Worm (Caenorhabditis elegans) whole organism, late embryonic: ENCODE data around the gene B0403.3.
A peak's percentile ranks its signal among the peaks of the same experiment; 100 is the strongest.

ENCODE experiments used
- Y22D7AL.16 ChIP-seq: sonication (generic microtip); optimal IDR thresholded peaks from 2 replicates; lab custom pipeline; 2016; ENCODE audit warnings: missing genetic modification characterization, missing compliant biosample characterization
- ama-1 ChIP-seq: fragments of 150-350 bp; optimal IDR thresholded peaks from 2 replicates; lab custom pipeline; 2014
- ceh-14 ChIP-seq: sonication (generic microtip); optimal IDR thresholded peaks from 2 replicates; lab custom pipeline; 2016; ENCODE audit warnings: missing genotype, missing genetic modification characterization, missing compliant biosample characterization
- ceh-18 ChIP-seq: sonication (generic microtip); optimal IDR thresholded peaks from 2 replicates; lab custom pipeline; 2016; ENCODE audit warnings: missing genetic modification characterization, missing compliant biosample characterization
- ceh-31 ChIP-seq: sonication (generic microtip); optimal IDR thresholded peaks from 2 replicates; lab custom pipeline; 2016; ENCODE audit warnings: missing genetic modification characterization, missing compliant biosample characterization
- ceh-34 ChIP-seq: sonication (generic microtip); optimal IDR thresholded peaks from 2 replicates; lab custom pipeline; 2016; ENCODE audit warnings: mild to moderate bottlenecking, missing genetic modification characterization, missing compliant biosample characterization
- ceh-9 ChIP-seq: sonication (generic microtip); optimal IDR thresholded peaks from 2 replicates; lab custom pipeline; 2016; ENCODE audit warnings: mild to moderate bottlenecking, missing genetic modification characterization, inconsistent platforms, missing compliant biosample characterization
- dve-1 ChIP-seq: sonication (generic microtip); optimal IDR thresholded peaks from 2 replicates; lab custom pipeline; 2017; ENCODE audit warnings: antibody characterized with exemption, mild to moderate bottlenecking, missing genetic modification characterization, missing compliant biosample characterization
- elt-2 ChIP-seq: sonication (generic microtip); optimal IDR thresholded peaks from 2 replicates; lab custom pipeline; 2016; ENCODE audit warnings: missing genetic modification reagents, missing genetic modification characterization, missing compliant biosample characterization
- ets-4 ChIP-seq: sonication (generic microtip); optimal IDR thresholded peaks from 2 replicates; lab custom pipeline; 2016; ENCODE audit warnings: missing genetic modification characterization, missing compliant biosample characterization
- fax-1 ChIP-seq: sonication (generic microtip); optimal IDR thresholded peaks from 2 replicates; lab custom pipeline; 2016; ENCODE audit warnings: missing genotype, missing genetic modification characterization, missing compliant biosample characterization
- fkh-6 ChIP-seq: sonication (generic microtip); optimal IDR thresholded peaks from 2 replicates; lab custom pipeline; 2016; ENCODE audit warnings: missing genetic modification characterization, missing compliant biosample characterization
- gmeb-2 ChIP-seq: sonication (generic microtip); optimal IDR thresholded peaks from 2 replicates; lab custom pipeline; 2016; ENCODE audit warnings: missing genetic modification characterization, inconsistent platforms, missing compliant biosample characterization
- hlh-30 ChIP-seq: sonication (generic microtip); optimal IDR thresholded peaks from 2 replicates; lab custom pipeline; 2017; ENCODE audit warnings: antibody characterized with exemption, missing genetic modification characterization, missing compliant biosample characterization; ENCODE audit not compliant: insufficient read depth
- hlh-8 ChIP-seq: sonication (generic microtip); optimal IDR thresholded peaks from 2 replicates; lab custom pipeline; 2016; ENCODE audit warnings: missing genotype, missing genetic modification characterization, missing compliant biosample characterization
- madf-2 ChIP-seq: sonication (generic microtip); optimal IDR thresholded peaks from 2 replicates; lab custom pipeline; 2017; ENCODE audit warnings: missing genetic modification characterization, missing compliant biosample characterization
- mec-3 ChIP-seq: sonication (generic microtip); optimal IDR thresholded peaks from 2 replicates; lab custom pipeline; 2016; ENCODE audit warnings: borderline replicate concordance, missing genetic modification characterization, missing compliant biosample characterization
- pag-3 ChIP-seq: sonication (generic microtip); optimal IDR thresholded peaks from 2 replicates; lab custom pipeline; 2016; ENCODE audit warnings: missing compliant biosample characterization, missing genetic modification characterization, borderline replicate concordance
- pha-2 ChIP-seq: sonication (generic microtip); optimal IDR thresholded peaks from 2 replicates; lab custom pipeline; 2017; ENCODE audit warnings: mild to moderate bottlenecking, missing genetic modification characterization, missing compliant biosample characterization
- sox-2 ChIP-seq: fragments of 200-800 bp; sonication (Bioruptor generic); IDR thresholded peaks from 2 replicates; pipeline ENCODE4 v1.3.6; 2022; ENCODE audit warnings: missing genetic modification reagents, missing genetic modification characterization, missing compliant biosample characterization
- sox-4 ChIP-seq: sonication (generic microtip); optimal IDR thresholded peaks from 2 replicates; lab custom pipeline; 2017; ENCODE audit warnings: mild to moderate bottlenecking, missing genetic modification characterization, inconsistent platforms, missing compliant biosample characterization
- ttx-3 ChIP-seq: sonication (generic microtip); optimal IDR thresholded peaks from 2 replicates; lab custom pipeline; 2016; ENCODE audit warnings: missing genetic modification reagents, missing genetic modification characterization, missing compliant biosample characterization
- unc-3 ChIP-seq, 2 experiments: fragments of 200-800 bp in 1 of 2; sonication (Bioruptor generic) in 1 of 2; sonication (generic microtip) in 1 of 2; conservative IDR thresholded peaks in 1 of 2; optimal IDR thresholded peaks in 1 of 2; 2 replicates each; pipeline versions ENCODE4 v1.3.6 to Lab custom; 2016 to 2022; ENCODE audit warnings: missing compliant biosample characterization in 2 of 2, missing genetic modification characterization in 2 of 2, missing genetic modification reagents in 1 of 2
- unc-42 ChIP-seq: sonication (generic microtip); optimal IDR thresholded peaks from 2 replicates; lab custom pipeline; 2016; ENCODE audit warnings: missing genotype, missing genetic modification characterization, missing compliant biosample characterization
- unc-55 ChIP-seq: sonication (generic microtip); optimal IDR thresholded peaks from 2 replicates; lab custom pipeline; 2017; ENCODE audit warnings: missing biosample characterization, missing genetic modification reagents, missing genetic modification characterization
- unc-86 ChIP-seq: sonication (generic microtip); optimal IDR thresholded peaks from 2 replicates; lab custom pipeline; 2016; ENCODE audit warnings: missing genetic modification characterization, missing compliant biosample characterization

The B0403.3 gene

DNA sequence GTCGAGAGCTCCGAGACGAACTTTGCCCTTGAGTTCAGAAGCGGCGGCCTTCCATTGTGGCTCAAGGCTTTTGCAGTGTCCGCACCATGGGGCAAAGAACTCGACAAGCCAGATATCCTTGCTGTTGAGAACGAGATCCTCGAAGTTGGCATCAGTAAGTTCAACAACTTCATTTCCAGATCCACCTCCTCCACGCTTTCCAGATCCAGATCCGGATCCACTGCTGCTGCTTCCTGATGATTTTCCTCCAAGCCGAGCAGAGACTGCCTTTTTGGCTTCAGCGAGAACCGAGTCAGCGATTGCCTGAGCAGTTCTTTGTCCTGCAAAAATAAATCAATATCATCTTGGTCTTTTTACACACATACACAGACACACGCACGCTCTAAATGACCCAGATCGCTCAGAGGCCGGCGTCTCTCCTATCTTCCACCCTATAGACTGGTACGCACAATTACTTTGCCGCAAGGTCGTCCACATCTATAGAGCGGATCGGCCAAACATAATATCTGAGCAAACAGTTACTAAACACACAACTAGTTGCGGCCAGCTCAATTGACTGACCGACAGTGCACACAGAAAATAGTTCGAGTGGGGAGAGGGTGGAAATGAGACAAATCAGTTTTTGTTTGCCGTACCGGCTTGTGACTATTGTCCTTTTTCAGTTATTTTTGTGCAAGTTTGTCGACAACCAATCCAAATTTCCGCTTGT, 4.3 kb upstream of the B0403.3 start:
- TF ChIP-seq sox-2, result no peak
- peak; percentile 39 for TF ChIP-seq pha-2 (tag; lab: Kevin White, UChicago)
- no peak for TF ChIP-seq ets-4 (tag; lab: Kevin White, UChicago)

ce11 chrX:7066003-7066402, 2.9 kb upstream of the B0403.3 start:
- TF ChIP-seq mec-3 (tag; lab: Kevin White, UChicago), result no peak

DNA sequence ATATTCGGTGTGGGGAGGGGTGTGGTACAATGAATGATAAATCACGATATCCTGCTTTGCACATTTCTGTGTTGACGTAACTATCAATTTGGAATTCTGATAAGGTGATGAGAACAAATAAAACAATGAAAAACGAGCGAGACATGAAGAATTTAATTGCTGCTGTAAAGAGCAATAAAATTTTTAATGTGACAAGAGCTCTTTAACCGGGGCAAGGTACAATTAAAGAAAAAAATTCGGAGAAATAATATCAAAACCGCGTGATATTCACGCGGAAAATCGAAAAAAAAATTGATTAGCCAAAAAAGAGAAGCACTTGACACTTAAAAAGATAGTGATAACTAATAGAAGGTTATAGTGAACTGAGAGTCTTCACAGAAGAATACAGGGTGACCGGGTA, 1.9 kb downstream of the B0403.3 start:
- TF ChIP-seq ceh-18 (tag; lab: Kevin White, UChicago), result no peak
- TF ChIP-seq pag-3 (tag; lab: Kevin White, UChicago), result no peak

DNA sequence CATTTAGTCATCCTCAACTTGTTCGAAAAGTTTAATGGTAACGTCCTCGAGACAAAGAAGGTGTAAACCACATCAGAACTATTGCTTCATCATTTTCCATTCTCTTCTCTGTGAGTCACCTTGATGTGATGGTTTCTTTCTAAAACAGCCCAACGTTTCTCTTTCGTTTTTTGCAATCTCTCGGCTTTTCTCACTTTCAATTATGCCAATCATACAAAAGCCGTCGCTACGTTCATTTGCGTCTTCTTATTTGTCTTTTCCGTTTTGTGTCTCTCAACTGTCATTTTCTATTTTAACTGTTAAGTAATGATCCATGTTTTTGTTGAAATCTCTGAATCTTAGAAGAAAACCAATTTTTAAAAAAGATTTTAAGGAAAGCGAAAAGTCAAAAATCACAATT, 5.8 kb downstream of the B0403.3 start, which contains the start of gene B0403.5:
B0403.5 (plus strand) TSS at position 368 of the 400 bp plus-strand sequence.
- no peak for TF ChIP-seq hlh-8 (tag; lab: Kevin White, UChicago)

DNA sequence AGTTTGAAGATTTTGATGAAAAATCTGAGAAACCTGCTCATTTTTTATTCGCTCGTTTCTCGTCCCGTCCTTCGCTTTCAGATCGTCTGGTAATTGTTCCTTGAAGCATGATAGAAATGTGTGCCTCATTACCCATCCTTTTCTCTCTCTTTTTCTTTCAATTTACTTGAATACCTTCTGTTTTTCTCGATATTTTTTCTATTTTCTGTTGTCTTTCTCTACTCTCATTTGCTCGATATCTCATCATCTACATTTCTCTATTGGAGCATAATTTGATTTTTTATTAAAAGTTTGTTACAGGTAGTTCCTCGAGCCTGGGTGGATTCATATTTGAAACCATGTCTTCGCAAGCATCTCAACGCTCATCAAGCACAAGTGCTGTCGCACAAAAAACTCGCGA, 12.8 kb downstream of the B0403.3 start, which contains the start of gene ubc-17:
ubc-17 (plus strand) TSS at position 301 of the 400 bp plus-strand sequence.
- TF ChIP-seq mec-3 (tag; lab: Kevin White, UChicago), result no peak
- TF ChIP-seq ceh-14 (tag; lab: Kevin White, UChicago), result no peak
- no peak for TF ChIP-seq unc-3 (GFP tag; conservative IDR thresholded peaks at IDR 0.05; lab: Robert Waterston, UW)
- no peak for TF ChIP-seq unc-3 (tag; optimal IDR thresholded peaks at IDR 0.05; lab: Kevin White, UChicago)
- no peak for TF ChIP-seq unc-42 (tag; lab: Kevin White, UChicago)
- no peak for TF ChIP-seq Y22D7AL.16
- TF ChIP-seq ama-1 (lab: Kevin White, UChicago), result no peak
- no peak for TF ChIP-seq fkh-6 (tag; lab: Kevin White, UChicago)
- no peak for TF ChIP-seq sox-2
- no peak for TF ChIP-seq madf-2 (tag; lab: Kevin White, UChicago)
- TF ChIP-seq unc-86 (tag; lab: Kevin White, UChicago), result no peak
- TF ChIP-seq hlh-8 (tag; lab: Kevin White, UChicago), result no peak
- no peak for TF ChIP-seq ttx-3 (tag; lab: Kevin White, UChicago)
- TF ChIP-seq fax-1 (tag; lab: Kevin White, UChicago), result no peak
- TF ChIP-seq gmeb-2 (tag; lab: Kevin White, UChicago), result no peak
- TF ChIP-seq, all 69 proteins: peak for 0

DNA sequence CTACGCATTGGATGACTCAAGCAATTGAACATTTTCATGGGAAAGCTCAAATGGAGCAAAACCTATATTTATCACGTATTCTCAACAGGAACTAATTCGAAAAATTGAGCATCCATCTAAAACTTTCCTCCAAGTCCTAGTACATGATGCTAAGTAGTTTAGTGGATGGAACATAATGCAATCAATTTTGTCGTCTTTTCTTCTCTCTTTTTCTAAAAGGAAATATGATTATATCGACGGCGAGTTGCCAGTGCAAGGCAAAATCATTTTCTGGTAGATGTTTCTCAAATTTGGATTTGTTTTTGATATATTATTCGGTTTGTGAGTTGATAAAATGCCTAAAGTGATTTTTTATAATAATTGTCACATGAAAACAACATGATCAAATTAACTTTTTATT, 22.4 kb downstream of the B0403.3 start:
- TF ChIP-seq ceh-31 (tag; lab: Kevin White, UChicago) (peak; percentile 29), sox-4 (no peak), unc-42 (tag; lab: Kevin White, UChicago) (peak; percentile 100), unc-55 (GFP tag; lab: Kevin White, UChicago) (no peak), dve-1 (no peak), mec-3 (tag; lab: Kevin White, UChicago) (no peak), sox-2 (no peak), elt-2 (no peak), ceh-9 (tag; lab: Kevin White, UChicago) (no peak)

DNA sequence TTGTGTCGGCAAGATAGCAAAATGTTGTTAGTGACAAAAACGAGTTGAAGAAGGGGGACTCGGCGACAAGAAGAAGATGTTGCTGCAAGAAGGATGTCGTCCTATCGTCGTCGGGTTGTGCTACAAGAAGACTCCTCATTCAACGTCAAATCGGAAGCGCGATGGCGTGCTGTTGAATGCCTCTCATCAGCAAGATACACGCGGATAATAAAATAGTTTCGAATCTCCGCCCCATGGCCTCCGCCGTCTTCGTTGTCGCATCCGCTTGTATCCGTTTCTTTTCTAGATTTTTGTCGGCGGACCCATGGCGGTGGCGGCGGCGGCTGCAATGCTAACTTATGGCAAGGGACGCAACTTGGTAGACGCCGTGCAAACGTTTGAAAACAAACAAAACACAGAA, 25.1 kb downstream of the B0403.3 start:
- no peak for TF ChIP-seq ceh-34 (tag; lab: Kevin White, UChicago)
- TF ChIP-seq hlh-30 (tag; lab: Kevin White, UChicago), result no peak
- peak; percentile 38 for TF ChIP-seq unc-42 (tag; lab: Kevin White, UChicago)
- TF ChIP-seq elt-2, result no peak
